Worm (Caenorhabditis elegans): Measurements from ENCODE around the gene T12D8.9.
A peak's percentile ranks its signal among the peaks of the same experiment; 100 is the strongest.

T12D8.9 gene

ce11 chrIII:13635730-13636360 lies 18.9 kb downstream of the T12D8.9 start (continued):
- TF ChIP-seq nhr-111 (GFP tag; optimal IDR thresholded peaks at IDR 0.05), result no peak
- no peak for TF ChIP-seq ZK546.5 (tag; optimal IDR thresholded peaks at IDR 0.05)
- TF ChIP-seq sdz-12 (GFP tag; optimal IDR thresholded peaks at IDR 0.05), result no peak
- TF ChIP-seq jun-1 (tag; optimal IDR thresholded peaks at IDR 0.05), result no peak
- TF ChIP-seq tra-1 (GFP tag; IDR thresholded peaks at IDR 0.05), result no peak
- 0 out of 2 replicates have a peak, but pooled peaks have one; percentile 8 for TF ChIP-seq set-16 (GFP tag; IDR thresholded peaks at IDR 0.05)
- no peak for TF ChIP-seq dpl-1 (GFP tag; optimal IDR thresholded peaks at IDR 0.05)
- no peak for TF ChIP-seq lin-39 (tag; optimal IDR thresholded peaks at IDR 0.05)
- TF ChIP-seq zag-1 (tag; optimal IDR thresholded peaks at IDR 0.05), result no peak
- TF ChIP-seq mep-1 (tag; optimal IDR thresholded peaks at IDR 0.05), result peak; percentile 38
- no peak for TF ChIP-seq nhr-48 (tag; optimal IDR thresholded peaks at IDR 0.05)
- TF ChIP-seq mxl-2 (GFP tag; conservative IDR thresholded peaks at IDR 0.05), result no peak
- no peak for TF ChIP-seq mdt-29 (GFP tag; IDR thresholded peaks at IDR 0.05)
- no peak for TF ChIP-seq dmd-8 (GFP tag; IDR thresholded peaks at IDR 0.05)
- TF ChIP-seq F44E2.7 (GFP tag; IDR thresholded peaks at IDR 0.05), result no peak
- TF ChIP-seq nhr-6 (tag; optimal IDR thresholded peaks at IDR 0.05), result no peak
- peak; percentile 35 for TF ChIP-seq fkh-10 (GFP tag; optimal IDR thresholded peaks at IDR 0.05)
- TF ChIP-seq F37D6.2 (tag; optimal IDR thresholded peaks at IDR 0.05), result no peak
- no peak for TF ChIP-seq Y48G9A.11 (GFP tag; IDR thresholded peaks at IDR 0.05)
- TF ChIP-seq nhr-102 (tag; optimal IDR thresholded peaks at IDR 0.05), result no peak
- TF ChIP-seq ceh-20 (GFP tag; IDR thresholded peaks at IDR 0.05), result 0 out of 2 replicates have a peak, but pooled peaks have one; percentile 13
- TF ChIP-seq madf-5 (GFP tag; IDR thresholded peaks at IDR 0.05), result no peak
- TF ChIP-seq gei-8 (GFP tag; optimal IDR thresholded peaks at IDR 0.05), result no peak
- no peak for TF ChIP-seq lin-38 (GFP tag; IDR thresholded peaks at IDR 0.05)
- no peak for TF ChIP-seq ZK337.2 (GFP tag; IDR thresholded peaks at IDR 0.05)
- no peak for TF ChIP-seq snpc-1.2 (GFP tag; IDR thresholded peaks at IDR 0.05)
- TF ChIP-seq F49E8.2 (tag; optimal IDR thresholded peaks at IDR 0.05; ENCODE audit: borderline replicate concordance), result no peak
- TF ChIP-seq lir-3 (tag; optimal IDR thresholded peaks at IDR 0.05), result no peak
- TF ChIP-seq unc-130 (GFP tag; optimal IDR thresholded peaks at IDR 0.05), result no peak
- TF ChIP-seq dmd-9 (GFP tag; IDR thresholded peaks at IDR 0.05), result no peak
- no peak for TF ChIP-seq zfp-2 (tag; optimal IDR thresholded peaks at IDR 0.05)
- TF ChIP-seq duxl-1 (tag; optimal IDR thresholded peaks at IDR 0.05; ENCODE audit: poor library complexity), result no peak
- no peak for TF ChIP-seq mes-2 (tag; optimal IDR thresholded peaks at IDR 0.05; ENCODE audit: poor library complexity, severe bottlenecking)
- no peak for TF ChIP-seq ceh-62 (tag; optimal IDR thresholded peaks at IDR 0.05)
- TF ChIP-seq ctbp-1 (GFP tag; IDR thresholded peaks at IDR 0.05), result 0 out of 2 replicates have a peak, but pooled peaks have one; percentile 22
- no peak for TF ChIP-seq D1046.2 (GFP tag; IDR thresholded peaks at IDR 0.05)
- TF ChIP-seq spr-1 (tag; optimal IDR thresholded peaks at IDR 0.05), result no peak
- no peak for TF ChIP-seq pha-4 (GFP tag; IDR thresholded peaks at IDR 0.05)
- no peak for TF ChIP-seq pha-4 (tag; optimal IDR thresholded peaks at IDR 0.05)
- TF ChIP-seq ztf-7 (tag; optimal IDR thresholded peaks at IDR 0.05), result no peak
- no peak for TF ChIP-seq zip-2 (tag; optimal IDR thresholded peaks at IDR 0.05)
- no peak for TF ChIP-seq R02D3.7 (tag; optimal IDR thresholded peaks at IDR 0.05)
- peak in 1 of 2 experiments; percentile 16 for TF ChIP-seq lsy-2 (tag; optimal IDR thresholded peaks at IDR 0.05)
- TF ChIP-seq skn-1 (tag; optimal IDR thresholded peaks at IDR 0.05), result no peak
